Worm (Caenorhabditis elegans): ENCODE measurements around the gene zig-11.

- no peak for TF ChIP-seq nhr-11 (tag; optimal IDR thresholded peaks at IDR 0.05)
- TF ChIP-seq K02D7.2 (tag; optimal IDR thresholded peaks at IDR 0.05) = no peak
- no peak for TF ChIP-seq lim-6 (tag; optimal IDR thresholded peaks at IDR 0.05)
- TF ChIP-seq ttx-3 (tag; optimal IDR thresholded peaks at IDR 0.05) = no peak
- TF ChIP-seq ceh-6 (GFP tag; optimal IDR thresholded peaks at IDR 0.05) = no peak
- TF ChIP-seq lin-11 (tag; optimal IDR thresholded peaks at IDR 0.05) = no peak
- TF ChIP-seq K09A11.1 (tag; optimal IDR thresholded peaks at IDR 0.05; ENCODE audit: insufficient read depth) = no peak
Observed at ce11 chrV:1869682-1870081, 23.1 kb downstream of the zig-11 start, which contains the start of gene T10B5.3.
